Fruit fly (Drosophila melanogaster) whole organism, embryonic: ENCODE measurements around the gene Rad1.

Source experiments
- Blimp-1 ChIP-seq: fragments of 200-800 bp; sonication (Bioruptor generic); optimal IDR thresholded peaks from 3 replicates; lab custom pipeline; 2018; ENCODE audit warnings: missing biosample characterization, missing genetic modification characterization, mild to moderate bottlenecking, moderate library complexity, missing genetic modification reagents
- CG1024 ChIP-seq: fragments of 200-800 bp; sonication (Bioruptor generic); IDR thresholded peaks from 2 replicates; pipeline ENCODE4 v1.3.6; 2022; ENCODE audit warnings: missing biosample characterization, missing genetic modification characterization
- CG12942 ChIP-seq: fragments of 200-800 bp; sonication (Bioruptor generic); optimal IDR thresholded peaks from 3 replicates; lab custom pipeline; 2016; ENCODE audit warnings: missing biosample characterization, missing genetic modification characterization
- CG13424 ChIP-seq: fragments of 200-800 bp; sonication (Bioruptor generic); optimal IDR thresholded peaks from 2 replicates; lab custom pipeline; 2019; ENCODE audit warnings: missing biosample characterization, mild to moderate bottlenecking, missing genetic modification characterization, moderate library complexity
- CG16813 ChIP-seq: fragments of 200-800 bp; sonication (Bioruptor generic); IDR thresholded peaks from 3 replicates; pipeline ENCODE4 v1.3.6; 2022; ENCODE audit warnings: missing biosample characterization, missing genetic modification characterization; ENCODE audit not compliant: partially characterized antibody
- CG16815 ChIP-seq: fragments of 200-800 bp; sonication (Bioruptor generic); optimal IDR thresholded peaks from 3 replicates; lab custom pipeline; 2017; ENCODE audit warnings: missing biosample characterization, mild to moderate bottlenecking, missing genetic modification characterization
- CG17385 ChIP-seq: fragments of 200-800 bp; sonication (Bioruptor generic); optimal IDR thresholded peaks from 3 replicates; lab custom pipeline; 2018; ENCODE audit warnings: missing biosample characterization, mild to moderate bottlenecking, missing genetic modification characterization
- CG30020 ChIP-seq: fragments of 200-800 bp; optimal IDR thresholded peaks from 2 replicates; lab custom pipeline; 2019; ENCODE audit warnings: missing biosample characterization, mild to moderate bottlenecking, missing genetic modification characterization, moderate library complexity
- CG33557 ChIP-seq: fragments of 200-800 bp; sonication (Bioruptor generic); optimal IDR thresholded peaks from 2 replicates; lab custom pipeline; 2019; ENCODE audit warnings: missing biosample characterization, mild to moderate bottlenecking, missing genetic modification characterization, moderate library complexity
- CG34422 ChIP-seq: fragments of 200-800 bp; sonication (Bioruptor generic); IDR thresholded peaks from 3 replicates; pipeline ENCODE4 v1.3.6; 2022; ENCODE audit warnings: missing biosample characterization, missing genetic modification characterization
- CG3726 ChIP-seq: fragments of 200-800 bp; sonication (Bioruptor generic); IDR thresholded peaks from 3 replicates; pipeline ENCODE4, ENCODE4 v1.3.6; 2022; ENCODE audit warnings: missing biosample characterization, missing genetic modification characterization
- CG3995 ChIP-seq: fragments of 200-800 bp; sonication (Bioruptor generic); optimal IDR thresholded peaks from 3 replicates; lab custom pipeline; 2016; ENCODE audit warnings: missing biosample characterization, missing genetic modification characterization
- CG4424 ChIP-seq: fragments of 200-800 bp; sonication (Bioruptor generic); optimal IDR thresholded peaks from 3 replicates; lab custom pipeline; 2016; ENCODE audit warnings: missing biosample characterization, missing genetic modification characterization
- CG5180 ChIP-seq: fragments of 200-800 bp; sonication (Bioruptor generic); optimal IDR thresholded peaks from 3 replicates; lab custom pipeline; 2017; ENCODE audit warnings: missing biosample characterization, missing genetic modification characterization, mild to moderate bottlenecking, moderate library complexity, missing genetic modification reagents
- CG9797 ChIP-seq: fragments of 200-800 bp; sonication (Bioruptor generic); optimal IDR thresholded peaks from 3 replicates; lab custom pipeline; 2018; ENCODE audit warnings: missing biosample characterization, mild to moderate bottlenecking, missing genetic modification characterization
- CrebB ChIP-seq: fragments of 200-800 bp; sonication (Bioruptor generic); optimal IDR thresholded peaks from 3 replicates; lab custom pipeline; 2018; ENCODE audit warnings: missing biosample characterization, mild to moderate bottlenecking, missing genetic modification characterization
- Dip3 ChIP-seq: fragments of 200-800 bp; sonication (Bioruptor generic); optimal IDR thresholded peaks from 3 replicates; lab custom pipeline; 2016; ENCODE audit warnings: missing biosample characterization, missing genetic modification characterization
- Fer1 ChIP-seq: fragments of 200-800 bp; sonication (Bioruptor generic); optimal IDR thresholded peaks from 2 replicates; lab custom pipeline; 2017; ENCODE audit warnings: missing biosample characterization, mild to moderate bottlenecking, missing genetic modification characterization
- HLH54F ChIP-seq: fragments of 200-800 bp; sonication (Bioruptor generic); optimal IDR thresholded peaks from 3 replicates; lab custom pipeline; 2016; ENCODE audit warnings: missing biosample characterization, missing genetic modification characterization
- Hmr ChIP-seq: fragments of 200-800 bp; sonication (Bioruptor generic); optimal IDR thresholded peaks from 3 replicates; lab custom pipeline; 2017; ENCODE audit warnings: mild to moderate bottlenecking, missing biosample characterization, missing genetic modification reagents, missing genetic modification characterization
- Kr ChIP-seq: fragments of 200-800 bp; sonication (Bioruptor generic); optimal IDR thresholded peaks from 2 replicates; lab custom pipeline; 2017; ENCODE audit warnings: missing biosample characterization, mild to moderate bottlenecking, missing genetic modification characterization
- Meics ChIP-seq: fragments of 200-800 bp; sonication (Bioruptor generic); optimal IDR thresholded peaks from 2 replicates; lab custom pipeline; 2017; ENCODE audit warnings: missing biosample characterization, mild to moderate bottlenecking, missing genetic modification characterization
- Nf-YC ChIP-seq: fragments of 200-800 bp; optimal IDR thresholded peaks from 3 replicates; lab custom pipeline; 2019; ENCODE audit warnings: missing biosample characterization, mild to moderate bottlenecking, missing genetic modification characterization, moderate library complexity
- Ptx1 ChIP-seq: fragments of 200-800 bp; sonication (Bioruptor generic); IDR thresholded peaks from 2 replicates; pipeline ENCODE4 v1.3.6; 2022; ENCODE audit warnings: missing biosample characterization, missing genetic modification characterization
- Rfx ChIP-seq: fragments of 200-800 bp; sonication (Bioruptor generic); IDR thresholded peaks from 2 replicates; pipeline ENCODE4 v1.3.6; 2022; ENCODE audit warnings: missing biosample characterization, missing genetic modification characterization
- Scr ChIP-seq: fragments of 200-800 bp; sonication (Bioruptor generic); IDR thresholded peaks from 2 replicates; pipeline ENCODE4 v1.3.6; 2022; ENCODE audit warnings: missing biosample characterization, missing genetic modification characterization; ENCODE audit not compliant: partially characterized antibody
- Sox102F ChIP-seq: fragments of 200-800 bp; sonication (Bioruptor generic); optimal IDR thresholded peaks from 2 replicates; lab custom pipeline; 2018; ENCODE audit warnings: missing biosample characterization, mild to moderate bottlenecking, missing genetic modification characterization, moderate library complexity
- TFAM ChIP-seq: fragments of 200-800 bp; sonication (Bioruptor generic); optimal IDR thresholded peaks from 2 replicates; lab custom pipeline; 2017; ENCODE audit warnings: missing biosample characterization, missing genetic modification characterization, inconsistent platforms
- Tbp ChIP-seq: fragments of >200 bp; optimal IDR thresholded peaks from 2 replicates; lab custom pipeline; 2018; ENCODE audit warnings: missing biosample characterization, missing genetic modification characterization
- ara ChIP-seq: fragments of 200-800 bp; sonication (Bioruptor generic); IDR thresholded peaks from 2 replicates; pipeline ENCODE4 v1.3.6; 2022; ENCODE audit warnings: missing biosample characterization, missing genetic modification characterization
- ase ChIP-seq: fragments of 200-800 bp; sonication (Bioruptor generic); IDR thresholded peaks from 3 replicates; pipeline ENCODE4 v1.3.6; 2022; ENCODE audit warnings: missing biosample characterization, missing genetic modification characterization
- cad ChIP-seq: fragments of >200 bp; optimal IDR thresholded peaks from 2 replicates; lab custom pipeline; 2017; ENCODE audit warnings: missing biosample characterization, missing genetic modification characterization
- dan ChIP-seq: fragments of 200-800 bp; sonication (Bioruptor generic); IDR thresholded peaks from 2 replicates; pipeline ENCODE4 v1.3.6; 2022; ENCODE audit warnings: missing biosample characterization, missing genetic modification characterization
- danr ChIP-seq: fragments of 200-800 bp; sonication (Bioruptor generic); IDR thresholded peaks from 2 replicates; pipeline ENCODE4 v1.3.6; 2022; ENCODE audit warnings: missing biosample characterization, missing genetic modification characterization
- dpn ChIP-seq, 2 experiments: fragments of 200-800 bp; sonication (Bioruptor generic); optimal IDR thresholded peaks; 3 replicates each; lab custom pipeline; 2016; ENCODE audit warnings: missing biosample characterization in 2 of 2, missing genetic modification characterization in 2 of 2
- fd3F ChIP-seq: fragments of 200-800 bp; sonication (Bioruptor generic); optimal IDR thresholded peaks from 2 replicates; lab custom pipeline; 2018; ENCODE audit warnings: missing biosample characterization, mild to moderate bottlenecking, missing genetic modification characterization, moderate library complexity
- h ChIP-seq: fragments of >200 bp; optimal IDR thresholded peaks from 2 replicates; lab custom pipeline; 2017
- insv ChIP-seq, 2 experiments: fragments of 200-800 bp; sonication (Bioruptor generic); optimal IDR thresholded peaks; 3 replicates each; lab custom pipeline; 2016 to 2018; ENCODE audit warnings: missing biosample characterization in 2 of 2, missing genetic modification characterization in 2 of 2
- lbe ChIP-seq: fragments of 200-800 bp; sonication (Bioruptor generic); optimal IDR thresholded peaks from 2 replicates; lab custom pipeline; 2016; ENCODE audit warnings: missing biosample characterization, mild to moderate bottlenecking, missing genetic modification characterization
- nmo ChIP-seq: fragments of 200-800 bp; sonication (Bioruptor generic); optimal IDR thresholded peaks from 2 replicates; lab custom pipeline; 2018; ENCODE audit warnings: missing biosample characterization, mild to moderate bottlenecking, missing genetic modification characterization, moderate library complexity
- odd ChIP-seq: fragments of 200-800 bp; sonication (Bioruptor generic); optimal IDR thresholded peaks from 2 replicates; lab custom pipeline; 2017; ENCODE audit warnings: missing biosample characterization, mild to moderate bottlenecking, missing genetic modification characterization
- pb ChIP-seq: fragments of 200-800 bp; sonication (Bioruptor generic); optimal IDR thresholded peaks from 3 replicates; lab custom pipeline; 2016; ENCODE audit warnings: missing biosample characterization, missing genetic modification characterization
- pho ChIP-seq: fragments of 200-800 bp; sonication (Bioruptor generic); optimal IDR thresholded peaks from 2 replicates; lab custom pipeline; 2016; ENCODE audit warnings: missing biosample characterization, missing genetic modification characterization
- pros ChIP-seq: fragments of 200-800 bp; sonication (Bioruptor generic); optimal IDR thresholded peaks from 3 replicates; lab custom pipeline; 2019; ENCODE audit warnings: missing biosample characterization, mild to moderate bottlenecking, missing genetic modification characterization, moderate library complexity
- ranshi ChIP-seq: fragments of 200-800 bp; sonication (Bioruptor generic); IDR thresholded peaks from 2 replicates; pipeline ENCODE4 v1.3.6; 2022; ENCODE audit warnings: missing biosample characterization, missing genetic modification characterization
- so ChIP-seq: fragments of 200-800 bp; sonication (Bioruptor generic); IDR thresholded peaks from 3 replicates; pipeline ENCODE4 v1.3.6; 2022; ENCODE audit warnings: missing biosample characterization, missing genetic modification characterization
- tin ChIP-seq: fragments of 200-800 bp; sonication (Bioruptor generic); optimal IDR thresholded peaks from 3 replicates; lab custom pipeline; 2016; ENCODE audit warnings: missing biosample characterization, missing genetic modification characterization
- tll ChIP-seq, 2 experiments: fragments of 200-800 bp in 1 of 2; fragments of >200 bp in 1 of 2; sonication (Bioruptor generic) in 1 of 2; optimal IDR thresholded peaks; 2 replicates each; lab custom pipeline; 2017 to 2019; ENCODE audit warnings: missing biosample characterization in 2 of 2, missing genetic modification characterization in 2 of 2, mild to moderate bottlenecking in 1 of 2, moderate library complexity in 1 of 2
- unc-4 ChIP-seq: fragments of 200-800 bp; sonication (Bioruptor generic); IDR thresholded peaks from 2 replicates; pipeline ENCODE4 v1.3.6; 2022; ENCODE audit warnings: missing biosample characterization, missing genetic modification characterization; ENCODE audit not compliant: partially characterized antibody
- usp ChIP-seq: fragments of >200 bp; optimal IDR thresholded peaks from 2 replicates; lab custom pipeline; 2017; ENCODE audit warnings: missing biosample characterization, missing genetic modification characterization
- wor ChIP-seq: fragments of 200-800 bp; sonication (Bioruptor generic); IDR thresholded peaks from 2 replicates; pipeline ENCODE4 v1.3.6; 2022; ENCODE audit warnings: missing biosample characterization, missing genetic modification characterization
- z ChIP-seq: fragments of 200-800 bp; sonication (Bioruptor generic); IDR thresholded peaks from 3 replicates; pipeline ENCODE4 v1.3.6; 2022; ENCODE audit warnings: missing biosample characterization, missing genetic modification characterization

Gene Rad1

dm6 chr2L:2542491-2542890 is 32.4 kb downstream of the Rad1 start (continued):
- TF ChIP-seq Scr (no peak), Fer1 (GFP tag; lab: Kevin White, UChicago) (peak; percentile 36), CG16815 (GFP tag; lab: Kevin White, UChicago) (no peak), pros (GFP tag; lab: Kevin White, UChicago) (no peak), pb (no peak), CG16813 (GFP tag; lab: Robert Waterston, UW) (no peak), odd (no peak), CG1024 (GFP tag; lab: Robert Waterston, UW) (no peak), ranshi (GFP tag; lab: Robert Waterston, UW) (no peak), CG33557 (GFP tag; lab: Kevin White, UChicago) (no peak), unc-4 (GFP tag; lab: Robert Waterston, UW) (no peak), Tbp (GFP tag; lab: Kevin White, UChicago) (no peak), fd3F (GFP tag; lab: Kevin White, UChicago) (no peak), pho (GFP tag; lab: Kevin White, UChicago) (no peak), Dip3 (GFP tag; lab: Kevin White, UChicago) (no peak), CG17385 (GFP tag; lab: Kevin White, UChicago) (no peak), cad (GFP tag; lab: Kevin White, UChicago) (no peak), CG3995 (no peak), h (lab: Kevin White, UChicago) (no peak), Ptx1 (GFP tag; lab: Robert Waterston, UW) (0 out of 2 replicates have a peak, but pooled peaks have one; percentile 20), CG13424 (tag; lab: Kevin White, UChicago) (peak; percentile 26), usp (GFP tag; lab: Kevin White, UChicago) (no peak), CG4424 (no peak), Hmr (GFP tag; lab: Kevin White, UChicago) (peak; percentile 40), HLH54F (GFP tag; lab: Kevin White, UChicago) (no peak), CG5180 (GFP tag; lab: Kevin White, UChicago) (no peak), CG12942 (no peak), insv (GFP tag; optimal IDR thresholded peaks at IDR 0.05; lab: Kevin White, UChicago) (no peak), TFAM (GFP tag; lab: Kevin White, UChicago) (no peak), Meics (GFP tag; lab: Kevin White, UChicago) (peak; percentile 33), dan (GFP tag; lab: Robert Waterston, UW) (no peak), CG3726 (GFP tag; lab: Robert Waterston, UW) (no peak), z (GFP tag; lab: Robert Waterston, UW) (no peak), CG34422 (GFP tag; lab: Robert Waterston, UW) (0 out of 3 replicates have a peak, but pooled peaks have one; percentile 15), Kr (GFP tag; lab: Kevin White, UChicago) (no peak), Blimp-1 (GFP tag; lab: Kevin White, UChicago) (no peak), wor (GFP tag; lab: Robert Waterston, UW) (no peak), Rfx (peak; percentile 35; the same call in 1 of the 2 replicates), tin (no peak), CrebB (no peak), lbe (GFP tag; lab: Kevin White, UChicago) (no peak), nmo (GFP tag; lab: Kevin White, UChicago) (no peak), so (GFP tag; lab: Robert Waterston, UW) (no peak), tll (GFP tag; optimal IDR thresholded peaks at IDR 0.05; lab: Kevin White, UChicago) (no peak), Sox102F (GFP tag; lab: Kevin White, UChicago) (peak; percentile 24), danr (GFP tag; lab: Robert Waterston, UW) (no peak), ara (GFP tag; lab: Robert Waterston, UW) (no peak), dpn (GFP tag; optimal IDR thresholded peaks at IDR 0.05; lab: Kevin White, UChicago) (no peak), Nf-YC (no peak), CG30020 (no peak), CG9797 (no peak), ase (GFP tag; lab: Robert Waterston, UW) (no peak)
